Fruit fly (Drosophila melanogaster) whole organism, pupa: Measurements from ENCODE around the gene CG11498.

Experiments used
- CG12605 ChIP-seq: fragments of 200-800 bp; sonication (Bioruptor generic); IDR thresholded peaks from 2 replicates; pipeline ENCODE4 v1.3.6; 2022; ENCODE audit warnings: missing biosample characterization, missing genetic modification characterization
- CG32121 ChIP-seq: fragments of 200-800 bp; sonication (Bioruptor generic); IDR thresholded peaks from 2 replicates; pipeline ENCODE4 v1.3.6; 2022; ENCODE audit warnings: missing biosample characterization, missing genetic modification characterization
- CG34367 ChIP-seq: fragments of 200-800 bp; sonication (Bioruptor generic); optimal IDR thresholded peaks from 2 replicates; lab custom pipeline; 2018; ENCODE audit warnings: missing biosample characterization, mild to moderate bottlenecking, missing genetic modification characterization
- CG4496 ChIP-seq: fragments of 200-800 bp; sonication (Bioruptor generic); IDR thresholded peaks from 3 replicates; pipeline ENCODE4 v1.3.6; 2022; ENCODE audit warnings: missing biosample characterization, missing genetic modification characterization
- CG8301 ChIP-seq: fragments of 200-800 bp; sonication (Bioruptor generic); optimal IDR thresholded peaks from 2 replicates; lab custom pipeline; 2018; ENCODE audit warnings: missing biosample characterization, mild to moderate bottlenecking, missing genetic modification characterization
- EcR ChIP-seq: fragments of 200-800 bp; sonication (Bioruptor generic); optimal IDR thresholded peaks from 3 replicates; lab custom pipeline; 2019; ENCODE audit warnings: missing biosample characterization, missing genetic modification characterization, mild to moderate bottlenecking, moderate library complexity, missing genetic modification reagents
- Ets98B ChIP-seq: fragments of 200-800 bp; sonication (Bioruptor generic); IDR thresholded peaks from 2 replicates; pipeline ENCODE4 v1.3.6; 2022; ENCODE audit warnings: missing biosample characterization, missing genetic modification characterization
- Pif1A ChIP-seq: fragments of 200-800 bp; sonication (Bioruptor generic); optimal IDR thresholded peaks from 3 replicates; lab custom pipeline; 2016; ENCODE audit warnings: missing biosample characterization, missing genetic modification characterization
- Pif1B ChIP-seq: fragments of 200-800 bp; sonication (Bioruptor generic); optimal IDR thresholded peaks from 3 replicates; lab custom pipeline; 2016; ENCODE audit warnings: missing biosample characterization, missing genetic modification characterization
- gl ChIP-seq: fragments of 200-800 bp; sonication (Bioruptor generic); optimal IDR thresholded peaks from 2 replicates; lab custom pipeline; 2018; ENCODE audit warnings: missing biosample characterization, mild to moderate bottlenecking, missing genetic modification characterization
- rn ChIP-seq: fragments of 200-800 bp; sonication (Bioruptor generic); IDR thresholded peaks from 2 replicates; pipeline ENCODE4 v1.3.6; 2022; ENCODE audit warnings: missing biosample characterization, missing genetic modification characterization

DNA sequence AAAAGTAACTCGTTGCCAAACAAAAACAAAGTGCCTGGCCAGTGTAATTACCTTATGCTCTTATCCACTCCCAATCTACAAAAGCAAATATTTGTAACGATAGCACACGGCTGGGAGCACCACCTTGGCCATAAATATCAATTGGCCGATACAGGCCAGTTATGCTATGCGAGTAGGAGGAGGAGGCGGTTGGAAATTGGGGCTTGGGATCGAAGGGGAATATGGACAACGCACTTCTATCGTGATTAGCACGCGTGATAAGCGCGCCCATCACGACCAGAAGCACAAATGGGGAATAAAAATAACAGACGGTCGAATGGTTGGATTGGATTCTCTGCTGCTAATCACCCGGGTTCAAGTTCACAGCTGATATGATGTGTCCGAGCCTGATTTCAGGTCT, 53.7 kb downstream of the CG11498 start:
- TF ChIP-seq Ets98B (no peak), CG32121 (no peak), Pif1A (no peak), CG8301 (no peak), gl (tag; lab: Kevin White, UChicago) (no peak), CG34367 (tag; lab: Kevin White, UChicago) (no peak), EcR (GFP tag; lab: Kevin White, UChicago) (no peak), rn (GFP tag; lab: Robert Waterston, UW) (no peak), CG12605 (GFP tag; lab: Robert Waterston, UW) (no peak), CG4496 (GFP tag; lab: Robert Waterston, UW) (no peak), Pif1B (no peak)
